Fruit fly (Drosophila melanogaster) whole organism, wandering third instar larva: ENCODE measurements around the gene Mtr3.
A peak's percentile ranks its signal among the peaks of the same experiment; 100 is the strongest.

Experiments used
- Abd-B ChIP-seq: fragments of >200 bp; optimal IDR thresholded peaks from 2 replicates; lab custom pipeline; 2017; ENCODE audit warnings: missing biosample characterization, missing genetic modification characterization
- CrebA ChIP-seq: fragments of 200-800 bp; sonication (Bioruptor generic); optimal IDR thresholded peaks from 2 replicates; lab custom pipeline; 2016; ENCODE audit warnings: missing biosample characterization, mild to moderate bottlenecking, missing genetic modification characterization, borderline replicate concordance
- Dif ChIP-seq: fragments of 200-275, 200-300 bp; sonication (Bioruptor generic); optimal IDR thresholded peaks from 2 replicates; lab custom pipeline; 2018; ENCODE audit warnings: missing biosample characterization, missing genetic modification characterization; ENCODE audit not compliant: partially characterized antibody
- Myc ChIP-seq: fragments of >200 bp; optimal IDR thresholded peaks from 2 replicates; lab custom pipeline; 2017
- rgr ChIP-seq: fragments of 200-800 bp; sonication (Bioruptor generic); optimal IDR thresholded peaks from 3 replicates; lab custom pipeline; 2016; ENCODE audit warnings: missing biosample characterization, mild to moderate bottlenecking, missing genetic modification characterization

dm6 chr3L:19896892-19897684, 16.4 kb downstream of the Mtr3 start:
- TF ChIP-seq Myc (lab: Kevin White, UChicago), result peak; percentile 9
- peak; percentile 32 for TF ChIP-seq rgr
- no peak for TF ChIP-seq CrebA
- TF ChIP-seq Dif, result peak; percentile 85
- TF ChIP-seq Abd-B (GFP tag; lab: Kevin White, UChicago), result no peak
